Worm (Caenorhabditis elegans) whole organism, midembryonic: ENCODE data around the gene C36C9.4.

ENCODE experiments used
- T22C8.4 ChIP-seq: fragments of 200-800 bp; sonication (Bioruptor generic); IDR thresholded peaks from 2 replicates; pipeline ENCODE4 v1.3.6; 2022; ENCODE audit warnings: missing genetic modification characterization, missing compliant biosample characterization
- cog-1 ChIP-seq: sonication (generic microtip); optimal IDR thresholded peaks from 2 replicates; lab custom pipeline; 2016; ENCODE audit warnings: missing genetic modification characterization, missing compliant biosample characterization
- flt-1 ChIP-seq: fragments of 200-800 bp; sonication (Bioruptor generic); IDR thresholded peaks from 2 replicates; pipeline ENCODE4 v1.3.6; 2022; ENCODE audit warnings: missing genetic modification characterization, missing compliant biosample characterization
- klf-2 ChIP-seq: fragments of 200-800 bp; sonication (Bioruptor generic); conservative IDR thresholded peaks from 2 replicates; pipeline ENCODE4 v1.3.6; 2022; ENCODE audit warnings: missing genetic modification reagents, missing genetic modification characterization, missing compliant biosample characterization
- med-1 ChIP-seq: sonication (generic microtip); optimal IDR thresholded peaks from 2 replicates; lab custom pipeline; 2017; ENCODE audit warnings: missing genetic modification characterization, mild to moderate bottlenecking, missing compliant biosample characterization, antibody characterized with exemption, missing genetic modification reagents; ENCODE audit not compliant: insufficient read depth
- ref-1 ChIP-seq: fragments of 200-800 bp; sonication (Bioruptor generic); conservative IDR thresholded peaks from 2 replicates; pipeline ENCODE4 v1.3.6; 2022; ENCODE audit warnings: missing genetic modification reagents, missing genetic modification characterization, missing compliant biosample characterization
- tab-1 ChIP-seq: fragments of 200-800 bp; sonication (Bioruptor generic); IDR thresholded peaks from 2 replicates; pipeline ENCODE4 v1.3.6; 2022; ENCODE audit warnings: missing genetic modification characterization, missing compliant biosample characterization
- ztf-23 ChIP-seq: fragments of 200-800 bp; sonication (Bioruptor generic); IDR thresholded peaks from 2 replicates; pipeline ENCODE4 v1.3.6; 2022; ENCODE audit warnings: missing genetic modification reagents, missing genetic modification characterization, missing compliant biosample characterization
- ztf-29 ChIP-seq: fragments of 200-800 bp; sonication (Bioruptor generic); IDR thresholded peaks from 2 replicates; pipeline ENCODE4 v1.3.6; 2022; ENCODE audit warnings: missing genetic modification reagents, missing genetic modification characterization, missing compliant biosample characterization

ce11 chrX:1654146-1654545 is 42.6 kb downstream of the C36C9.4 start, which contains the start of gene ZK380.6:
- TF ChIP-seq ztf-23 (GFP tag; lab: Robert Waterston, UW): 0 out of 2 replicates have a peak, but pooled peaks have one; percentile 53
- 0 out of 2 replicates have a peak, but pooled peaks have one; percentile 26 for TF ChIP-seq ztf-29 (GFP tag; lab: Robert Waterston, UW)
- no peak for TF ChIP-seq ref-1 (GFP tag; lab: Robert Waterston, UW)
- TF ChIP-seq flt-1: no peak
- TF ChIP-seq T22C8.4: no peak
- no peak for TF ChIP-seq klf-2
- no peak for TF ChIP-seq med-1 (GFP tag; lab: Kevin White, UChicago)
- TF ChIP-seq tab-1 (GFP tag; lab: Robert Waterston, UW): no peak
- TF ChIP-seq cog-1 (tag; lab: Kevin White, UChicago): no peak
